Fruit fly (Drosophila melanogaster): Measurements from ENCODE around the gene Axn.
A peak's percentile ranks its signal among the peaks of the same experiment; 100 is the strongest.

The Axn gene

DNA sequence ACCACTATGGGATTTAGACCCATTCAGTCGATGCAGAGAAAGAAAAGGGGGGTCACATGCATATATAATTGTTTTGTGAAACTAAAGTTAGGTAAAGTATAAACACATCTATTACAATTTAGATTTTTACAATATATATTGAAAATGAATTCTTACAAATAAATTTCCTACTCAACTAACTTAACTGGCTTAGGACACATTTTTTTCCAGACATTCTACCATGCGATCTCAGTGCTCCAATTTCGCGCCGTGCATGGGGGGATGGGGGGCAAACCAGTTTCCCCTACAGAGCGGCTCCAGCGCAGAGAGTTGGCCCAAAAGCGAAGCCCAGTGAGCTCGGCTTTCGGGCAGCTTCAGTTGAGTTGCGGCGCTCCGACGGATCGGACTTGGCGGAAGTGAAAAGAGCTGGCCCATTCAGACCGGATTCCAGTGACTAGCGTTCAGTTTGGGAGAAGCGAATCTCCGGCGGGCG, 39.5 kb upstream of the Axn start, which contains the start of gene CG7896 (continued):
- 0 out of 2 replicates have a peak, but pooled peaks have one; percentile 37 for TF ChIP-seq klu (GFP tag; IDR thresholded peaks at IDR 0.05)
- no peak; the same call in 2 of the 3 replicates for TF ChIP-seq Opbp (GFP tag; IDR thresholded peaks at IDR 0.05; ENCODE audit: partially characterized antibody)
- peak; percentile 66; the same call in 1 of the 2 replicates for TF ChIP-seq CG14667 (GFP tag; IDR thresholded peaks at IDR 0.05)
- peak; percentile 78 for TF ChIP-seq CG32772 (GFP tag; IDR thresholded peaks at IDR 0.05)
- TF ChIP-seq tin (GFP tag; optimal IDR thresholded peaks at IDR 0.05), result peak; percentile 62
- TF ChIP-seq CG12155 (GFP tag; optimal IDR thresholded peaks at IDR 0.05), result peak; percentile 41
- TF ChIP-seq CG15073 (GFP tag; optimal IDR thresholded peaks at IDR 0.05), result no peak
- TF ChIP-seq Mrtf (GFP tag; IDR thresholded peaks at IDR 0.05), result peak; percentile 71; the same call in 1 of the 3 replicates
- TF ChIP-seq NK7.1 (GFP tag; optimal IDR thresholded peaks at IDR 0.05), result no peak
- peak; percentile 19 for TF ChIP-seq sd (tag; optimal IDR thresholded peaks at IDR 0.05)
- TF ChIP-seq Ptx1 (GFP tag; IDR thresholded peaks at IDR 0.05), result peak; percentile 88
- no peak for TF ChIP-seq cad (GFP tag; optimal IDR thresholded peaks at IDR 0.05)
- peak; percentile 58 for TF ChIP-seq CG13775 (GFP tag; optimal IDR thresholded peaks at IDR 0.05)
- no peak for TF ChIP-seq Mad (GFP tag; optimal IDR thresholded peaks at IDR 0.05)
- TF ChIP-seq CG13624 (GFP tag; optimal IDR thresholded peaks at IDR 0.05), result no peak
- TF ChIP-seq Sry-δ (GFP tag; optimal IDR thresholded peaks at IDR 0.05), result no peak
- TF ChIP-seq gt (GFP tag; IDR thresholded peaks at IDR 0.05), result peak; percentile 34; the same call in 1 of the 2 replicates
- peak; percentile 75 for TF ChIP-seq wor (GFP tag; IDR thresholded peaks at IDR 0.05)
- TF ChIP-seq tx (GFP tag; optimal IDR thresholded peaks at IDR 0.05), result no peak
- TF ChIP-seq zen2 (GFP tag; IDR thresholded peaks at IDR 0.05; ENCODE audit: partially characterized antibody), result no peak
- no peak for TF ChIP-seq p53 (GFP tag; optimal IDR thresholded peaks at IDR 0.05)
- TF ChIP-seq CG8281 (tag; optimal IDR thresholded peaks at IDR 0.05), result peak; percentile 29
- no peak for TF ChIP-seq Lhr (GFP tag; optimal IDR thresholded peaks at IDR 0.05)
- no peak for TF ChIP-seq pita (GFP tag; optimal IDR thresholded peaks at IDR 0.05)
- TF ChIP-seq stwl (tag; optimal IDR thresholded peaks at IDR 0.05), result no peak
- TF ChIP-seq bigmax (GFP tag; optimal IDR thresholded peaks at IDR 0.05), result no peak
- peak; percentile 69 for TF ChIP-seq CG13296 (GFP tag; optimal IDR thresholded peaks at IDR 0.05)
- TF ChIP-seq CG4707 (GFP tag; optimal IDR thresholded peaks at IDR 0.05), result no peak
- peak; percentile 15 to 17 for TF ChIP-seq Pdp1 (GFP tag; optimal IDR thresholded peaks at IDR 0.05)
- TF ChIP-seq Adf1 (GFP tag; IDR thresholded peaks at IDR 0.05), result peak; percentile 31; the same call in 1 of the 2 replicates
- TF ChIP-seq schlank (tag; optimal IDR thresholded peaks at IDR 0.05), result no peak
- no peak for TF ChIP-seq CG4360 (GFP tag; IDR thresholded peaks at IDR 0.05)
- peak; percentile 41 for TF ChIP-seq CG6254 (GFP tag; optimal IDR thresholded peaks at IDR 0.05)
- peak; percentile 77 for TF ChIP-seq lab (GFP tag; optimal IDR thresholded peaks at IDR 0.05)
- TF ChIP-seq CG7786 (GFP tag; optimal IDR thresholded peaks at IDR 0.05), result no peak
- peak; percentile 78 for TF ChIP-seq CG11093 (GFP tag; IDR thresholded peaks at IDR 0.05)
- peak; percentile 28 for TF ChIP-seq zfh2 (GFP tag; optimal IDR thresholded peaks at IDR 0.05)
- TF ChIP-seq Hr78 (GFP tag; optimal IDR thresholded peaks at IDR 0.05), result peak in 1 of 2 experiments; percentile 62
- TF ChIP-seq phol (tag; optimal IDR thresholded peaks at IDR 0.05), result peak; percentile 63
- TF ChIP-seq Side (GFP tag; optimal IDR thresholded peaks at IDR 0.05), result no peak
- TF ChIP-seq CG8388 (GFP tag; optimal IDR thresholded peaks at IDR 0.05), result peak; percentile 46
- peak; percentile 4 for TF ChIP-seq CG13123 (GFP tag; optimal IDR thresholded peaks at IDR 0.05)
- no peak for TF ChIP-seq CG31388 (GFP tag; optimal IDR thresholded peaks at IDR 0.05)
- TF ChIP-seq ato (GFP tag; IDR thresholded peaks at IDR 0.05; ENCODE audit: partially characterized antibody), result no peak
- 0 out of 2 replicates have a peak, but pooled peaks have one; percentile 38 for TF ChIP-seq ham (GFP tag; IDR thresholded peaks at IDR 0.05)
- no peak for TF ChIP-seq Dad (GFP tag; optimal IDR thresholded peaks at IDR 0.05)
- peak; percentile 37 for TF ChIP-seq CG3407 (GFP tag; optimal IDR thresholded peaks at IDR 0.05)
- no peak for TF ChIP-seq nerfin-2 (GFP tag; IDR thresholded peaks at IDR 0.05; ENCODE audit: partially characterized antibody)
- peak; percentile 59 for TF ChIP-seq CG18619 (GFP tag; optimal IDR thresholded peaks at IDR 0.05)
- TF ChIP-seq lola (GFP tag; optimal IDR thresholded peaks at IDR 0.05), result peak in 1 of 3 experiments; percentile 54

Measured in whole organism, embryonic.